Fruit fly (Drosophila melanogaster) whole organism, embryonic: ENCODE data around the gene Ykt6.

Source experiments
- B-H1 ChIP-seq: fragments of 200-800 bp; sonication (Bioruptor generic); IDR thresholded peaks from 3 replicates; pipeline ENCODE4 v1.3.6; 2022; ENCODE audit warnings: missing biosample characterization, missing genetic modification characterization
- BEAF-32 ChIP-seq: fragments of 200-800 bp; sonication (Bioruptor generic); optimal IDR thresholded peaks from 3 replicates; lab custom pipeline; 2017; ENCODE audit warnings: missing biosample characterization, missing genetic modification characterization, mild to moderate bottlenecking, moderate library complexity, missing genetic modification reagents
- Bgb ChIP-seq: fragments of 200-800 bp; sonication (Bioruptor generic); IDR thresholded peaks from 2 replicates; pipeline ENCODE4 v1.3.6; 2022; ENCODE audit warnings: missing biosample characterization, missing genetic modification characterization; ENCODE audit not compliant: partially characterized antibody
- BtbVII ChIP-seq: fragments of 200-800 bp; sonication (Bioruptor generic); optimal IDR thresholded peaks from 3 replicates; lab custom pipeline; 2017; ENCODE audit warnings: missing biosample characterization, mild to moderate bottlenecking, missing genetic modification characterization
- CG10366 ChIP-seq: fragments of 200-800 bp; sonication (Bioruptor generic); IDR thresholded peaks from 2 replicates; pipeline ENCODE4 v1.3.6; 2022; ENCODE audit warnings: missing biosample characterization, missing genetic modification characterization
- CG11560 ChIP-seq: fragments of 200-800 bp; sonication (Bioruptor generic); IDR thresholded peaks from 3 replicates; pipeline ENCODE4 v1.3.6; 2022; ENCODE audit warnings: missing biosample characterization, missing genetic modification characterization
- CG12071 ChIP-seq: fragments of 200-800 bp; sonication (Bioruptor generic); optimal IDR thresholded peaks from 3 replicates; lab custom pipeline; 2018; ENCODE audit warnings: missing biosample characterization, mild to moderate bottlenecking, missing genetic modification characterization
- CG13123 ChIP-seq: fragments of 200-800 bp; sonication (Bioruptor generic); optimal IDR thresholded peaks from 2 replicates; lab custom pipeline; 2016; ENCODE audit warnings: missing biosample characterization, missing genetic modification characterization
- CG15269 ChIP-seq: fragments of 200-800 bp; sonication (Bioruptor generic); optimal IDR thresholded peaks from 2 replicates; lab custom pipeline; 2018; ENCODE audit warnings: missing biosample characterization, mild to moderate bottlenecking, missing genetic modification characterization, moderate library complexity
- CG16863 ChIP-seq: fragments of 200-800 bp; sonication (Bioruptor generic); optimal IDR thresholded peaks from 3 replicates; lab custom pipeline; 2016; ENCODE audit warnings: missing biosample characterization, missing genetic modification characterization
- CG17829 ChIP-seq: fragments of 200-800 bp; optimal IDR thresholded peaks from 2 replicates; lab custom pipeline; 2019; ENCODE audit warnings: missing biosample characterization, mild to moderate bottlenecking, missing genetic modification characterization, moderate library complexity
- CG2129 ChIP-seq: fragments of 200-800 bp; sonication (Bioruptor generic); IDR thresholded peaks from 2 replicates; pipeline ENCODE4 v1.3.6; 2022; ENCODE audit warnings: missing biosample characterization, missing genetic modification characterization; ENCODE audit not compliant: partially characterized antibody
- CG34376 ChIP-seq: fragments of 200-800 bp; sonication (Bioruptor generic); optimal IDR thresholded peaks from 2 replicates; lab custom pipeline; 2018; ENCODE audit warnings: missing biosample characterization, mild to moderate bottlenecking, missing genetic modification characterization
- CG4282 ChIP-seq: fragments of 200-800 bp; sonication (Bioruptor generic); optimal IDR thresholded peaks from 2 replicates; lab custom pipeline; 2016; ENCODE audit warnings: missing biosample characterization, missing genetic modification characterization
- CG43689 ChIP-seq: fragments of 200-800 bp; sonication (Bioruptor generic); IDR thresholded peaks from 2 replicates; pipeline ENCODE4 v1.3.6; 2022; ENCODE audit warnings: missing biosample characterization, missing genetic modification characterization
- CG4730 ChIP-seq: fragments of 200-800 bp; sonication (Bioruptor generic); IDR thresholded peaks from 2 replicates; pipeline ENCODE4 v1.3.6; 2022; ENCODE audit warnings: missing biosample characterization, missing genetic modification characterization
- CG4820 ChIP-seq: fragments of 200-800 bp; sonication (Bioruptor generic); optimal IDR thresholded peaks from 3 replicates; lab custom pipeline; 2016; ENCODE audit warnings: missing biosample characterization, missing genetic modification characterization
- CG5245 ChIP-seq: fragments of 200-800 bp; sonication (Bioruptor generic); optimal IDR thresholded peaks from 3 replicates; lab custom pipeline; 2016; ENCODE audit warnings: missing biosample characterization, missing genetic modification characterization
- CG6813 ChIP-seq: fragments of 200-800 bp; sonication (Bioruptor generic); optimal IDR thresholded peaks from 2 replicates; lab custom pipeline; 2017; ENCODE audit warnings: missing biosample characterization, missing genetic modification characterization, mild to moderate bottlenecking, moderate library complexity, missing genetic modification reagents
- CG8359 ChIP-seq: fragments of 200-800 bp; sonication (Bioruptor generic); optimal IDR thresholded peaks from 2 replicates; lab custom pipeline; 2017; ENCODE audit warnings: missing biosample characterization, mild to moderate bottlenecking, missing genetic modification characterization, borderline replicate concordance
- Dfd ChIP-seq, 2 experiments: fragments of >200 bp; optimal IDR thresholded peaks; 2 replicates each; lab custom pipeline; 2017; ENCODE audit warnings: missing biosample characterization in 2 of 2, missing genetic modification characterization in 2 of 2
- Dip3 ChIP-seq: fragments of 200-800 bp; sonication (Bioruptor generic); optimal IDR thresholded peaks from 3 replicates; lab custom pipeline; 2016; ENCODE audit warnings: missing biosample characterization, missing genetic modification characterization
- Doc2 ChIP-seq: fragments of 200-800 bp; sonication (Bioruptor generic); IDR thresholded peaks from 2 replicates; pipeline ENCODE4 v1.3.6; 2022; ENCODE audit warnings: missing biosample characterization, missing genetic modification characterization
- Dref ChIP-seq: fragments of 200-800 bp; sonication (Bioruptor generic); IDR thresholded peaks from 2 replicates; pipeline ENCODE4 v1.3.6; 2022; ENCODE audit warnings: missing biosample characterization, missing genetic modification characterization
- Fer3 ChIP-seq: fragments of 200-800 bp; sonication (Bioruptor generic); optimal IDR thresholded peaks from 2 replicates; lab custom pipeline; 2018; ENCODE audit warnings: missing biosample characterization, mild to moderate bottlenecking, missing genetic modification characterization, moderate library complexity
- HmgD ChIP-seq: fragments of 200-800 bp; sonication (Bioruptor generic); optimal IDR thresholded peaks from 3 replicates; lab custom pipeline; 2016; ENCODE audit warnings: missing biosample characterization, missing genetic modification characterization
- Hmr ChIP-seq: fragments of 200-800 bp; sonication (Bioruptor generic); optimal IDR thresholded peaks from 3 replicates; lab custom pipeline; 2017; ENCODE audit warnings: mild to moderate bottlenecking, missing biosample characterization, missing genetic modification reagents, missing genetic modification characterization
- Med ChIP-seq: fragments of 200-800 bp; sonication (Bioruptor generic); peaks from one replicate; lab custom pipeline; 2016; ENCODE audit warnings: missing biosample characterization, missing genetic modification characterization, mild to moderate bottlenecking, inconsistent platforms, moderate library complexity
- Oaz ChIP-seq: fragments of 200-800 bp; sonication (Bioruptor generic); IDR thresholded peaks from 2 replicates; pipeline ENCODE4 v1.3.6; 2022; ENCODE audit warnings: missing biosample characterization, missing genetic modification characterization
- Sry-δ ChIP-seq: fragments of 200-800 bp; sonication (Bioruptor generic); optimal IDR thresholded peaks from 2 replicates; lab custom pipeline; 2016; ENCODE audit warnings: missing biosample characterization, missing genetic modification characterization
- Taf1 ChIP-seq: fragments of 200-800 bp; sonication (Bioruptor generic); IDR thresholded peaks from 2 replicates; pipeline ENCODE4 v1.3.6; 2022; ENCODE audit warnings: missing biosample characterization, missing genetic modification characterization
- cad ChIP-seq: fragments of >200 bp; optimal IDR thresholded peaks from 2 replicates; lab custom pipeline; 2017; ENCODE audit warnings: missing biosample characterization, missing genetic modification characterization
- cas ChIP-seq: fragments of 200-800 bp; sonication (Bioruptor generic); IDR thresholded peaks from 2 replicates; pipeline ENCODE4 v1.3.6; 2022; ENCODE audit warnings: missing biosample characterization, missing genetic modification characterization
- chinmo ChIP-seq: fragments of 200-800 bp; sonication (Bioruptor generic); IDR thresholded peaks from 4 replicates; pipeline ENCODE4 v1.3.6; 2022; ENCODE audit warnings: missing biosample characterization, missing genetic modification characterization; ENCODE audit not compliant: partially characterized antibody
- chn ChIP-seq: fragments of 200-800 bp; sonication (Bioruptor generic); optimal IDR thresholded peaks from 2 replicates; lab custom pipeline; 2016; ENCODE audit warnings: missing biosample characterization, missing genetic modification characterization
- dan ChIP-seq: fragments of 200-800 bp; sonication (Bioruptor generic); IDR thresholded peaks from 2 replicates; pipeline ENCODE4 v1.3.6; 2022; ENCODE audit warnings: missing biosample characterization, missing genetic modification characterization
- dati ChIP-seq: fragments of 200-800 bp; sonication (Bioruptor generic); IDR thresholded peaks from 2 replicates; pipeline ENCODE4 v1.3.6; 2022; ENCODE audit warnings: missing biosample characterization, missing genetic modification characterization
- h ChIP-seq: fragments of >200 bp; optimal IDR thresholded peaks from 2 replicates; lab custom pipeline; 2017
- inv ChIP-seq: fragments of 200-800 bp; sonication (Bioruptor generic); IDR thresholded peaks from 2 replicates; pipeline ENCODE4 v1.3.6; 2022; ENCODE audit warnings: missing biosample characterization, missing genetic modification characterization; ENCODE audit not compliant: partially characterized antibody
- lab ChIP-seq: fragments of 200-800 bp; sonication (Bioruptor generic); optimal IDR thresholded peaks from 3 replicates; lab custom pipeline; 2017; ENCODE audit warnings: missing biosample characterization, missing genetic modification characterization, mild to moderate bottlenecking, moderate library complexity, missing genetic modification reagents
- mirr ChIP-seq: fragments of 200-800 bp; sonication (Bioruptor generic); optimal IDR thresholded peaks from 3 replicates; lab custom pipeline; 2018; ENCODE audit warnings: missing biosample characterization, mild to moderate bottlenecking, missing genetic modification characterization
- pan ChIP-seq, 4 experiments: fragments of >200 bp in 3 of 4; fragments of 200-800 bp in 1 of 4; sonication (Bioruptor generic) in 1 of 4; optimal IDR thresholded peaks in 3 of 4; IDR thresholded peaks in 1 of 4; 2 replicates each; pipeline versions ENCODE4 v1.3.6 to Lab custom; 2017 to 2022; ENCODE audit warnings: missing biosample characterization in 2 of 4, missing genetic modification characterization in 2 of 4, mixed read lengths in 1 of 4
- ranshi ChIP-seq: fragments of 200-800 bp; sonication (Bioruptor generic); IDR thresholded peaks from 2 replicates; pipeline ENCODE4 v1.3.6; 2022; ENCODE audit warnings: missing biosample characterization, missing genetic modification characterization
- schlank ChIP-seq: fragments of 200-800 bp; sonication (Bioruptor generic); optimal IDR thresholded peaks from 2 replicates; lab custom pipeline; 2018; ENCODE audit warnings: missing biosample characterization, mild to moderate bottlenecking, missing genetic modification characterization
- slou ChIP-seq: fragments of 200-800 bp; sonication (Bioruptor generic); optimal IDR thresholded peaks from 3 replicates; lab custom pipeline; 2016; ENCODE audit warnings: missing biosample characterization, missing genetic modification characterization
- sna ChIP-seq: fragments of 200-800 bp; sonication (Bioruptor generic); IDR thresholded peaks from 2 replicates; pipeline ENCODE4 v1.3.6; 2022; ENCODE audit warnings: missing biosample characterization, missing genetic modification characterization; ENCODE audit not compliant: partially characterized antibody
- so ChIP-seq: fragments of 200-800 bp; sonication (Bioruptor generic); IDR thresholded peaks from 3 replicates; pipeline ENCODE4 v1.3.6; 2022; ENCODE audit warnings: missing biosample characterization, missing genetic modification characterization
- usp ChIP-seq: fragments of >200 bp; optimal IDR thresholded peaks from 2 replicates; lab custom pipeline; 2017; ENCODE audit warnings: missing biosample characterization, missing genetic modification characterization
- vfl ChIP-seq: fragments of 200-800 bp; sonication (Bioruptor generic); optimal IDR thresholded peaks from 2 replicates; lab custom pipeline; 2016; ENCODE audit warnings: missing biosample characterization, missing genetic modification characterization
- wek ChIP-seq: fragments of 200-800 bp; sonication (Bioruptor generic); optimal IDR thresholded peaks from 3 replicates; lab custom pipeline; 2018; ENCODE audit warnings: missing biosample characterization, mild to moderate bottlenecking, missing genetic modification characterization, moderate library complexity

The Ykt6 gene

DNA sequence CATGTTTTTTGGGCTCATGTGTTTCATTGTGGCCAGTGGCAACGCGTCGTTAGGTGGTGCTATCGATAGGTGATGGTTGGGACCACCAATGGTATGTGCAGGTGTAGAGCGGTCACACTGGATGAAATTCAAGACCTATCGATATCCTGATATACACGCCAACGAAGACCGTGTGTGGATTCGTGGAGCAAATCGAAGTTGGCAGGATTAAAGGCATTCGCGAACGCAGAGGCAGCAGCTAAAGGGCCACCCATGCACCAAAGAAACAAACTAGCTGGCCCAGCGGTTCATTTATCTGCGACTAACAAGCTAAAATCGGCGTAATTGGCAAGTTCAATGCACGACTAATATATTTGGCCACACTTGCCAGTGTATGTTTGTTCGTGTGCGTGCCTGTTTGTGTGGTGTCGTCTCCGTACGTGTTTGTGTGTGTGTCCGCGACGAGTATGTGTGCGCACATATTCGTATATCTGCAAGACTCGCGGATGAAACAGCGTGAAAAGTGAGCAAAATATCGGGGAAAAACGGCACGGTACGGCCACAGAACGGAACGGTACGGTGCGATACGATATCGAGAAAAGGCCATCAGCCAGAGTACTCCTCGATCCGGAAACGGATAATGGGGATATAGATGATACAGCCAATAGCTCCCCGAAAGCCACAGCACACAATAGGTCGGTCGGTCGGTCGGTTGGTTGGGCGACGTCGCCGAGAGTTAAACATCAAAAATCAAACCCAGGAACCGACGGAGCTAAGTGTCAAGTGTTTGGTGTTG is 15.8 kb downstream of the Ykt6 start, which contains the start of gene Ubr3 (continued):
- TF ChIP-seq Taf1 (no peak), schlank (tag; lab: Kevin White, UChicago) (no peak), BtbVII (GFP tag; lab: Kevin White, UChicago) (no peak), Dref (GFP tag; lab: Robert Waterston, UW) (peak; percentile 87), CG4282 (no peak), h (lab: Kevin White, UChicago) (no peak), CG2129 (0 out of 2 replicates have a peak, but pooled peaks have one; percentile 30), Med (GFP tag; lab: Kevin White, UChicago) (peak; percentile 67), lab (GFP tag; lab: Kevin White, UChicago) (peak; percentile 47), CG13123 (no peak), inv (GFP tag; lab: Robert Waterston, UW) (peak; percentile 74), CG15269 (tag; lab: Kevin White, UChicago) (peak; percentile 2), CG5245 (no peak), dati (GFP tag; lab: Robert Waterston, UW) (no peak), CG43689 (GFP tag; lab: Robert Waterston, UW) (no peak), CG11560 (tag; lab: Robert Waterston, UW) (no peak), chn (GFP tag; lab: Kevin White, UChicago) (no peak), CG10366 (GFP tag; lab: Robert Waterston, UW) (no peak), cad (GFP tag; lab: Kevin White, UChicago) (no peak), Oaz (no peak), HmgD (GFP tag; lab: Kevin White, UChicago) (peak; percentile 51), pan (optimal IDR thresholded peaks at IDR 0.05; lab: Kevin White, UChicago) (no peak), pan (GFP tag; optimal IDR thresholded peaks at IDR 0.05 in 1 of 2, IDR thresholded peaks at IDR 0.05 in 1 of 2) (no peak), chinmo (GFP tag; lab: Robert Waterston, UW) (0 out of 4 replicates have a peak, but pooled peaks have one; percentile 30), CG17829 (tag; lab: Kevin White, UChicago) (peak; percentile 28), sna (0 out of 2 replicates have a peak, but pooled peaks have one; percentile 50), Doc2 (GFP tag; lab: Robert Waterston, UW) (no peak), CG6813 (GFP tag; lab: Kevin White, UChicago) (no peak), ranshi (GFP tag; lab: Robert Waterston, UW) (no peak), cas (GFP tag; lab: Robert Waterston, UW) (no peak), CG4820 (no peak), wek (GFP tag; lab: Kevin White, UChicago) (no peak), dan (GFP tag; lab: Robert Waterston, UW) (no peak), CG34376 (GFP tag; lab: Kevin White, UChicago) (peak; percentile 55), Dfd (GFP tag; optimal IDR thresholded peaks at IDR 0.05; lab: Kevin White, UChicago) (no peak), BEAF-32 (GFP tag; lab: Kevin White, UChicago) (peak; percentile 87), slou (no peak), B-H1 (GFP tag; lab: Robert Waterston, UW) (no peak), Hmr (GFP tag; lab: Kevin White, UChicago) (peak; percentile 51), CG8359 (GFP tag; lab: Kevin White, UChicago) (no peak), CG16863 (GFP tag; lab: Kevin White, UChicago) (no peak), vfl (GFP tag; lab: Kevin White, UChicago) (no peak), Fer3 (tag; lab: Kevin White, UChicago) (no peak), so (no peak), Dip3 (GFP tag; lab: Kevin White, UChicago) (no peak), Bgb (peak; percentile 86), CG12071 (GFP tag; lab: Kevin White, UChicago) (no peak), CG4730 (GFP tag; lab: Robert Waterston, UW) (no peak), mirr (no peak), Sry-δ (GFP tag; lab: Kevin White, UChicago) (peak; percentile 82), usp (GFP tag; lab: Kevin White, UChicago) (no peak)
